Worm (Caenorhabditis elegans) whole organism, young adult: ENCODE measurements around the gene F07C3.2.

Experiments used
- C17E4.6 ChIP-seq: fragments of 200-800 bp; sonication (Bioruptor generic); IDR thresholded peaks from 2 replicates; pipeline ENCODE4 v1.3.6; 2022; ENCODE audit warnings: missing genetic modification reagents, missing genetic modification characterization, missing compliant biosample characterization
- D2030.7 ChIP-seq: fragments of 200-800 bp; sonication (Bioruptor generic); IDR thresholded peaks from 2 replicates; pipeline ENCODE4 v1.3.6; 2022; ENCODE audit warnings: missing genetic modification reagents, missing genetic modification characterization, missing compliant biosample characterization
- F10E7.11 ChIP-seq: sonication (generic microtip); optimal IDR thresholded peaks from 2 replicates; lab custom pipeline; 2017; ENCODE audit warnings: mild to moderate bottlenecking, missing genetic modification characterization, moderate library complexity, missing compliant biosample characterization
- F39B2.1 ChIP-seq: fragments of 200-800 bp; sonication (Bioruptor generic); IDR thresholded peaks from 2 replicates; pipeline ENCODE4 v1.3.6; 2022; ENCODE audit warnings: missing genetic modification reagents, missing genetic modification characterization, missing compliant biosample characterization
- F52B5.7 ChIP-seq: sonication (generic microtip); optimal IDR thresholded peaks from 2 replicates; lab custom pipeline; 2016; ENCODE audit warnings: mild to moderate bottlenecking, missing genetic modification characterization, missing compliant biosample characterization
- F57A8.1 ChIP-seq: fragments of 200-800 bp; sonication (Bioruptor generic); optimal IDR thresholded peaks from 2 replicates; lab custom pipeline; 2018; ENCODE audit warnings: mild to moderate bottlenecking, missing genetic modification characterization, moderate library complexity, missing compliant biosample characterization
- K12H6.12 ChIP-seq: fragments of 200-800 bp; sonication (Bioruptor generic); optimal IDR thresholded peaks from 2 replicates; lab custom pipeline; 2018; ENCODE audit warnings: mild to moderate bottlenecking, missing genetic modification characterization, missing compliant biosample characterization
- Y53F4B.3 ChIP-seq: fragments of 200-800 bp; sonication (Bioruptor generic); IDR thresholded peaks from 2 replicates; pipeline ENCODE4 v1.3.6; 2022; ENCODE audit warnings: missing genetic modification reagents, missing genetic modification characterization, missing compliant biosample characterization
- Y56A3A.18 ChIP-seq: fragments of 200-800 bp; sonication (Bioruptor generic); IDR thresholded peaks from 2 replicates; pipeline ENCODE4 v1.3.6; 2022; ENCODE audit warnings: missing genetic modification reagents, missing genetic modification characterization, missing compliant biosample characterization
- Y67H2A.10 ChIP-seq: fragments of 200-800 bp; sonication (Bioruptor generic); conservative IDR thresholded peaks from 2 replicates; pipeline ENCODE4 v1.3.6; 2022; ENCODE audit warnings: missing genetic modification reagents, missing genetic modification characterization, missing compliant biosample characterization
- ZK185.1 ChIP-seq: sonication (generic microtip); optimal IDR thresholded peaks from 2 replicates; lab custom pipeline; 2016; ENCODE audit warnings: mild to moderate bottlenecking, missing genetic modification characterization, missing compliant biosample characterization; ENCODE audit not compliant: poor library complexity, severe bottlenecking
- atf-7 ChIP-seq: sonication (generic microtip); optimal IDR thresholded peaks from 2 replicates; lab custom pipeline; 2017; ENCODE audit warnings: mild to moderate bottlenecking, missing genetic modification characterization, missing compliant biosample characterization
- athp-1 ChIP-seq: sonication (generic microtip); optimal IDR thresholded peaks from 2 replicates; lab custom pipeline; 2017; ENCODE audit warnings: mild to moderate bottlenecking, missing genetic modification characterization, missing compliant biosample characterization
- attf-5 ChIP-seq: fragments of 200-800 bp; sonication (Bioruptor generic); optimal IDR thresholded peaks from 2 replicates; lab custom pipeline; 2018; ENCODE audit warnings: mild to moderate bottlenecking, missing genetic modification characterization, missing compliant biosample characterization
- ccch-3 ChIP-seq: fragments of 200-800 bp; sonication (Bioruptor generic); optimal IDR thresholded peaks from 2 replicates; lab custom pipeline; 2018; ENCODE audit warnings: mild to moderate bottlenecking, missing genetic modification characterization, missing compliant biosample characterization
- ceh-27 ChIP-seq: fragments of 200-800 bp; sonication (Bioruptor generic); optimal IDR thresholded peaks from 2 replicates; lab custom pipeline; 2018; ENCODE audit warnings: mild to moderate bottlenecking, missing genetic modification characterization, moderate library complexity, missing compliant biosample characterization
- ceh-40 ChIP-seq: fragments of 200-800 bp; sonication (Bioruptor generic); IDR thresholded peaks from 2 replicates; pipeline ENCODE4 v1.3.6; 2022; ENCODE audit warnings: missing genetic modification characterization, missing compliant biosample characterization
- ceh-79 ChIP-seq: sonication (generic microtip); optimal IDR thresholded peaks from 2 replicates; lab custom pipeline; 2017; ENCODE audit warnings: mild to moderate bottlenecking, missing genetic modification characterization, missing compliant biosample characterization
- ceh-91 ChIP-seq: fragments of 200-800 bp; sonication (Bioruptor generic); IDR thresholded peaks from 2 replicates; pipeline ENCODE4 v1.3.6; 2022; ENCODE audit warnings: missing genetic modification reagents, missing genetic modification characterization, missing compliant biosample characterization
- chd-7 ChIP-seq: sonication (generic microtip); optimal IDR thresholded peaks from 2 replicates; lab custom pipeline; 2016; ENCODE audit warnings: mild to moderate bottlenecking, missing genetic modification characterization, moderate library complexity, missing compliant biosample characterization
- dox-1 ChIP-seq: fragments of 200-800 bp; sonication (Bioruptor generic); IDR thresholded peaks from 2 replicates; pipeline ENCODE4 v1.3.6; 2022; ENCODE audit warnings: missing genetic modification reagents, missing genetic modification characterization, missing compliant biosample characterization
- dpff-1 ChIP-seq: sonication (generic microtip); optimal IDR thresholded peaks from 2 replicates; lab custom pipeline; 2017; ENCODE audit warnings: mild to moderate bottlenecking, missing genetic modification characterization, missing compliant biosample characterization
- dpl-1 ChIP-seq: fragments of 150-350 bp; optimal IDR thresholded peaks from 2 replicates; lab custom pipeline; 2014; ENCODE audit warnings: missing biosample characterization, missing genetic modification reagents, missing genetic modification characterization
- egrh-3 ChIP-seq: fragments of 200-800 bp; sonication (Bioruptor generic); IDR thresholded peaks from 2 replicates; pipeline ENCODE4 v1.3.6; 2022; ENCODE audit warnings: missing genetic modification reagents, missing genetic modification characterization, missing compliant biosample characterization
- fkh-3 ChIP-seq: sonication (generic microtip); optimal IDR thresholded peaks from 2 replicates; lab custom pipeline; 2016; ENCODE audit warnings: mild to moderate bottlenecking, missing genetic modification characterization, missing compliant biosample characterization
- gei-17 ChIP-seq: fragments of 200-800 bp; sonication (Bioruptor generic); optimal IDR thresholded peaks from 2 replicates; lab custom pipeline; 2018; ENCODE audit warnings: mild to moderate bottlenecking, missing genetic modification characterization, missing compliant biosample characterization
- hmg-1.2 ChIP-seq: fragments of 200-800 bp; sonication (Bioruptor generic); IDR thresholded peaks from 2 replicates; pipeline ENCODE4 v1.3.6; 2022; ENCODE audit warnings: missing genetic modification reagents, missing genetic modification characterization, missing compliant biosample characterization
- hmg-20 ChIP-seq: fragments of 200-800 bp; sonication (Bioruptor generic); IDR thresholded peaks from 2 replicates; pipeline ENCODE4 v1.3.6; 2022; ENCODE audit warnings: missing genetic modification reagents, missing genetic modification characterization, missing compliant biosample characterization
- lag-1 ChIP-seq: fragments of 200-800 bp; sonication (Bioruptor generic); IDR thresholded peaks from 2 replicates; pipeline ENCODE4 v1.3.6; 2022; ENCODE audit warnings: missing genetic modification reagents, missing genetic modification characterization, missing compliant biosample characterization
- let-607 ChIP-seq, 2 experiments: fragments of 200-800 bp in 1 of 2; sonication (Bioruptor generic) in 1 of 2; sonication (generic microtip) in 1 of 2; optimal IDR thresholded peaks; 2 replicates each; lab custom pipeline; 2016 to 2018; ENCODE audit warnings: mild to moderate bottlenecking in 2 of 2, missing compliant biosample characterization in 2 of 2, missing genetic modification characterization in 2 of 2, moderate library complexity in 2 of 2, missing genotype in 1 of 2
- lin-26 ChIP-seq: fragments of 200-800 bp; sonication (Bioruptor generic); IDR thresholded peaks from 2 replicates; pipeline ENCODE4 v1.3.6; 2022; ENCODE audit warnings: missing genetic modification reagents, missing genetic modification characterization, missing compliant biosample characterization
- lin-54 ChIP-seq: fragments of 200-800 bp; sonication (Bioruptor generic); optimal IDR thresholded peaks from 2 replicates; lab custom pipeline; 2018; ENCODE audit warnings: mild to moderate bottlenecking, missing genetic modification characterization, missing compliant biosample characterization
- madf-3 ChIP-seq: fragments of 200-800 bp; sonication (Bioruptor generic); IDR thresholded peaks from 2 replicates; pipeline ENCODE4 v1.3.6; 2022; ENCODE audit warnings: missing genetic modification reagents, missing genetic modification characterization, missing compliant biosample characterization
- nhr-120 ChIP-seq: fragments of 200-800 bp; sonication (Bioruptor generic); IDR thresholded peaks from 2 replicates; pipeline ENCODE4 v1.3.6; 2022; ENCODE audit warnings: missing genetic modification characterization, missing compliant biosample characterization
- nhr-90 ChIP-seq: sonication (generic microtip); optimal IDR thresholded peaks from 2 replicates; lab custom pipeline; 2016; ENCODE audit warnings: missing genotype, mild to moderate bottlenecking, missing genetic modification characterization, missing compliant biosample characterization
- rcor-1 ChIP-seq: fragments of 200-800 bp; sonication (Bioruptor generic); IDR thresholded peaks from 2 replicates; pipeline ENCODE4 v1.3.6; 2022; ENCODE audit warnings: missing genetic modification reagents, missing genetic modification characterization, missing compliant biosample characterization
- snpc-1.3 ChIP-seq: sonication (generic microtip); optimal IDR thresholded peaks from 2 replicates; lab custom pipeline; 2017; ENCODE audit warnings: missing genetic modification characterization, mild to moderate bottlenecking, missing compliant biosample characterization, antibody characterized with exemption, moderate library complexity, missing genotype, missing genetic modification reagents; ENCODE audit not compliant: insufficient read depth
- somi-1 ChIP-seq: fragments of 200-800 bp; sonication (Bioruptor generic); optimal IDR thresholded peaks from 2 replicates; lab custom pipeline; 2018; ENCODE audit warnings: mild to moderate bottlenecking, missing genetic modification characterization, missing compliant biosample characterization
- tbx-9 ChIP-seq: sonication (generic microtip); optimal IDR thresholded peaks from 2 replicates; lab custom pipeline; 2016; ENCODE audit warnings: borderline replicate concordance, missing genetic modification characterization, inconsistent platforms, missing compliant biosample characterization
- unc-130 ChIP-seq: sonication (generic microtip); optimal IDR thresholded peaks from 2 replicates; lab custom pipeline; 2016; ENCODE audit warnings: missing genetic modification reagents, missing genetic modification characterization, missing compliant biosample characterization
- unc-62 ChIP-seq: fragments of 150-350 bp; optimal IDR thresholded peaks from 2 replicates; lab custom pipeline; 2014; ENCODE audit warnings: missing biosample characterization, missing genetic modification reagents, missing genetic modification characterization
- ztf-22 ChIP-seq: fragments of 200-800 bp; sonication (Bioruptor generic); optimal IDR thresholded peaks from 2 replicates; lab custom pipeline; 2018; ENCODE audit warnings: mild to moderate bottlenecking, missing genetic modification characterization, moderate library complexity, missing compliant biosample characterization
- ztf-28 ChIP-seq: fragments of 200-800 bp; sonication (Bioruptor generic); IDR thresholded peaks from 2 replicates; pipeline ENCODE4 v1.3.6; 2022; ENCODE audit warnings: missing genetic modification reagents, missing genetic modification characterization, missing compliant biosample characterization
- ztf-6 ChIP-seq: fragments of 200-800 bp; sonication (Bioruptor generic); IDR thresholded peaks from 2 replicates; pipeline ENCODE4 v1.3.6; 2022; ENCODE audit warnings: missing genetic modification reagents, missing genetic modification characterization, missing compliant biosample characterization

Gene F07C3.2

DNA sequence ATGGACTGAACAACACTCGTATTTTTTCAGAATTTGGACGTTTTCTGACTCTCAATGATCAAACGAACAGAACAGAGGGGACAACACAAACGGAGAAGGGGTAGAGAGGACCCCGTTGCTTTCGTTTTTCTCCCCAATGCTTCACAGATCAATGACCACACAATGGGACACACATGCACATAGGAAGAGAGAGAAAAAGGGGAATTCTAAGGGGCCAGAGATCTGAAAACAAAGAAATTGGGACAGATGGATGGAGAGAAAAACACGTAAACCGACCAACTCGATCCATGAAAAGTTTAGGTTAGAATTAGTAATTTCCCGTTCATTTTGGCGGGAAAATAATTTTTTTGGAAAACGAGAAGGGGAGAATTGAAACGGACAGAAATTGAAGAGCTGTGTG lies 44.5 kb downstream of the F07C3.2 start:
- TF ChIP-seq K12H6.12 (tag; lab: Kevin White, UChicago) (peak; percentile 6), ceh-91 (GFP tag; lab: Robert Waterston, UW) (no peak), somi-1 (GFP tag; lab: Kevin White, UChicago) (peak; percentile 25), F52B5.7 (tag; lab: Kevin White, UChicago) (no peak)

ce11 chrV:9271835-9272234 lies 45.9 kb downstream of the F07C3.2 start:
- no peak for TF ChIP-seq rcor-1 (GFP tag; lab: Robert Waterston, UW)
- TF ChIP-seq ztf-28 = no peak
- TF ChIP-seq ztf-22 (GFP tag; lab: Kevin White, UChicago) = no peak
- no peak for TF ChIP-seq atf-7 (tag; lab: Kevin White, UChicago)
- no peak for TF ChIP-seq ZK185.1
- no peak for TF ChIP-seq lin-54 (GFP tag; lab: Kevin White, UChicago)
- no peak for TF ChIP-seq tbx-9
- TF ChIP-seq D2030.7 (GFP tag; lab: Robert Waterston, UW) = no peak
- no peak for TF ChIP-seq dpl-1 (GFP tag; lab: Kevin White, UChicago)

DNA sequence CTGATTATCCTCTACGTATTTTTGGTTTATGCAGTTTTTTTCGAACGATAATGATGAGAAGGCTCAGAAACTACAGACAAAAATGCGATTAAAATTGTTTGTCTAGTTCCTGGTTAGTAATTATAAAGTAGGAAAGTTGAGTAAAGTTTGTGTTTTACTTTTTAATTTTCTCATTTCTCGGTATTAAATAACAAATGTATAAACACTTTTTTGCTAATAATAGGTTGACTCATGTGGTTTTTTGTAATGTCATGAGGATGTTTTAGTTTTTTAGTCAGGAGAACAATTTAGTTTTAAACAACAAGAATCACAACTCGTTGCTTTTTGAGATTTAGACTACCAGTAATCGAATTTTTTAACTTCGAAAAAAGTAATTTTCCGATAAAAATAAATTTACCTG lies 46.7 kb downstream of the F07C3.2 start:
- TF ChIP-seq F10E7.11 (tag; lab: Kevin White, UChicago) (no peak), ceh-79 (no peak), madf-3 (GFP tag; lab: Robert Waterston, UW) (no peak), ZK185.1 (no peak), attf-5 (no peak), Y53F4B.3 (GFP tag; lab: Robert Waterston, UW) (no peak), snpc-1.3 (tag; lab: Kevin White, UChicago) (no peak), dpff-1 (tag; lab: Kevin White, UChicago) (no peak)

DNA sequence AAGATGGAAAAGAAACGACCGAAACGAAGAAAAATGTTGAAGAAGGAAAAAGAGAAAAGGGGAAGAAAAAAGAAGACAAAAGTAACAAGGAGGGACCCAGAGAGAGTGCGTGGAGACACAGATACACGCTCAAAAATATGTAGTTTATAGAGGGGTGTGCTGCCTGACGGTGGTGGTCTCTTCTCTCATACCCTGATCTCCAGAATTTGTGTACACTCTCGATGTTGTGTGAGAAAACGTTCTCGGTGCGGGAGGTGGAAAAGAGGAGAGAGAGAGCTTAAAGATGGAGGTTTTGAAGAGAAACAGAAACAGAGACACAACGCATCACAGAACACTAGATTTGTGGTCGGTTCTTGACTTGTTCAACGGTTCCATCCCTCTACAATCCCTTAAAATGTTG lies 47.7 kb downstream of the F07C3.2 start:
- TF ChIP-seq ccch-3 (GFP tag; lab: Kevin White, UChicago) (no peak), gei-17 (GFP tag; lab: Kevin White, UChicago) (no peak), F52B5.7 (tag; lab: Kevin White, UChicago) (no peak), let-607 (tag; optimal IDR thresholded peaks at IDR 0.05; lab: Kevin White, UChicago) (no peak), unc-130 (GFP tag; lab: Kevin White, UChicago) (no peak), ceh-27 (peak; percentile 81), ceh-40 (GFP tag; lab: Robert Waterston, UW) (no peak), tbx-9 (no peak), C17E4.6 (GFP tag; lab: Robert Waterston, UW) (no peak), F39B2.1 (GFP tag; lab: Robert Waterston, UW) (no peak), athp-1 (no peak), atf-7 (tag; lab: Kevin White, UChicago) (peak; percentile 9), dpl-1 (GFP tag; lab: Kevin White, UChicago) (no peak), hmg-20 (GFP tag; lab: Robert Waterston, UW) (no peak), hmg-1.2 (GFP tag; lab: Robert Waterston, UW) (peak; percentile 66; the same call in 1 of the 2 replicates), ztf-6 (GFP tag; lab: Robert Waterston, UW) (no peak), attf-5 (no peak), lin-26 (GFP tag; lab: Robert Waterston, UW) (no peak), chd-7 (tag; lab: Kevin White, UChicago) (peak; percentile 42), Y67H2A.10 (GFP tag; lab: Robert Waterston, UW) (no peak), Y56A3A.18 (no peak), egrh-3 (GFP tag; lab: Robert Waterston, UW) (0 out of 2 replicates have a peak, but pooled peaks have one; percentile 22), F57A8.1 (GFP tag; lab: Kevin White, UChicago) (no peak), unc-62 (GFP tag; lab: Kevin White, UChicago) (no peak), nhr-120 (GFP tag; lab: Robert Waterston, UW) (no peak), lag-1 (GFP tag; lab: Robert Waterston, UW) (no peak), dox-1 (GFP tag; lab: Robert Waterston, UW) (no peak), Y53F4B.3 (GFP tag; lab: Robert Waterston, UW) (no peak), ZK185.1 (peak; percentile 12), nhr-90 (tag; lab: Kevin White, UChicago) (no peak), fkh-3 (tag; lab: Kevin White, UChicago) (no peak)
